Worm (Caenorhabditis elegans) whole organism, L3 larva: ENCODE results near the gene K01A6.4.

Source experiments
- ama-1 ChIP-seq: fragments of 150-350 bp; optimal IDR thresholded peaks from 2 replicates; lab custom pipeline; 2018
- egl-27 ChIP-seq: sonication (generic microtip); optimal IDR thresholded peaks from 4 replicates; lab custom pipeline; 2017; ENCODE audit warnings: missing biosample characterization, missing genetic modification reagents, missing genetic modification characterization

- TF ChIP-seq ama-1 (lab: Kevin White, UChicago), result no peak
- no peak for TF ChIP-seq egl-27 (tag; lab: Kevin White, UChicago)
Measured at ce11 chrIV:11710331-11710730, 29.8 kb downstream of the K01A6.4 start.
